Worm (Caenorhabditis elegans): ENCODE data around the gene F33G12.6.

DNA sequence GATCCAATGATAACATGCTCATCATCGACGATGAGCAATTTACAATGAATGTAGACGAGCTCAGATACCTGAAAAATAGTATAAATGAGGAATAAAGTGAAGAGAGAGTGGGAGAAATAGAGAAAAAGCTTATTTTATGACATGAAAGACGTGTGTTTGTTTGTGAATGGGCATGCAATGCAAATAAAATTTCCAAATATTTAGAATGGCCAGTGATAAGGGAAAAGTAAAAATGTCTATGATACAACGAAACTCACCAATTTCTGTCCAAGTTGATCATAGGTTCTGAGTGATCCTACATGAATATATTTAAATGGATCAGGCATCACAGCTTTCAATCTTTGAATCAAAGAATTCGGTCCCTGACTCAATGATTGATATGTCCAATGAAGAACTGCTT, 36.4 kb downstream of the F33G12.6 start:
- TF ChIP-seq lin-39 (tag; optimal IDR thresholded peaks at IDR 0.05) = no peak
- TF ChIP-seq nhr-237 (tag; optimal IDR thresholded peaks at IDR 0.05) = no peak
- TF ChIP-seq blmp-1 (tag; optimal IDR thresholded peaks at IDR 0.05) = no peak
- TF ChIP-seq pqm-1 (tag; optimal IDR thresholded peaks at IDR 0.05) = no peak
- TF ChIP-seq ztf-11 (tag; optimal IDR thresholded peaks at IDR 0.05) = no peak
- no peak for TF ChIP-seq ztf-4 (tag; optimal IDR thresholded peaks at IDR 0.05)

All from whole organism, L1 larva.